Worm (Caenorhabditis elegans) whole organism, young adult: ENCODE data around the gene fbxa-22.

Experiments
- C06A6.2 ChIP-seq: fragments of 200-800 bp; sonication (Bioruptor generic); conservative IDR thresholded peaks from 2 replicates; pipeline ENCODE4 v1.3.6; 2022; ENCODE audit warnings: missing genetic modification characterization, missing compliant biosample characterization
- C17E4.6 ChIP-seq: fragments of 200-800 bp; sonication (Bioruptor generic); IDR thresholded peaks from 2 replicates; pipeline ENCODE4 v1.3.6; 2022; ENCODE audit warnings: missing genetic modification reagents, missing genetic modification characterization, missing compliant biosample characterization
- F23B12.7 ChIP-seq: sonication (generic microtip); optimal IDR thresholded peaks from 2 replicates; lab custom pipeline; 2017; ENCODE audit warnings: missing genetic modification characterization, mild to moderate bottlenecking, missing compliant biosample characterization, antibody characterized with exemption, moderate library complexity; ENCODE audit not compliant: insufficient read depth
- F49E8.2 ChIP-seq: sonication (generic microtip); optimal IDR thresholded peaks from 3 replicates; lab custom pipeline; 2017; ENCODE audit warnings: missing genetic modification characterization, mild to moderate bottlenecking, missing compliant biosample characterization, antibody characterized with exemption, moderate library complexity; ENCODE audit not compliant: insufficient read depth
- F57A8.1 ChIP-seq: fragments of 200-800 bp; sonication (Bioruptor generic); optimal IDR thresholded peaks from 2 replicates; lab custom pipeline; 2018; ENCODE audit warnings: mild to moderate bottlenecking, missing genetic modification characterization, moderate library complexity, missing compliant biosample characterization
- K12H6.12 ChIP-seq: fragments of 200-800 bp; sonication (Bioruptor generic); optimal IDR thresholded peaks from 2 replicates; lab custom pipeline; 2018; ENCODE audit warnings: mild to moderate bottlenecking, missing genetic modification characterization, missing compliant biosample characterization
- Y53G8AR.9 ChIP-seq: fragments of 200-800 bp; sonication (Bioruptor generic); conservative IDR thresholded peaks from 2 replicates; pipeline ENCODE4 v1.3.6; 2022; ENCODE audit warnings: missing genetic modification reagents, missing genetic modification characterization, missing compliant biosample characterization
- Y67H2A.10 ChIP-seq: fragments of 200-800 bp; sonication (Bioruptor generic); conservative IDR thresholded peaks from 2 replicates; pipeline ENCODE4 v1.3.6; 2022; ENCODE audit warnings: missing genetic modification reagents, missing genetic modification characterization, missing compliant biosample characterization
- akir-1 ChIP-seq: fragments of 200-800 bp; sonication (Bioruptor generic); optimal IDR thresholded peaks from 2 replicates; lab custom pipeline; 2018; ENCODE audit warnings: mild to moderate bottlenecking, missing genetic modification characterization, moderate library complexity, missing compliant biosample characterization
- ama-1 ChIP-seq, 3 experiments: fragments of 150-350 bp in 1 of 3; sonication (generic microtip) in 2 of 3; optimal IDR thresholded peaks; 2 replicates each; lab custom pipeline; 2014 to 2018; ENCODE audit warnings: missing biosample characterization in 2 of 3, missing genetic modification characterization in 2 of 3, missing genetic modification reagents in 2 of 3
- atf-7 ChIP-seq: sonication (generic microtip); optimal IDR thresholded peaks from 2 replicates; lab custom pipeline; 2017; ENCODE audit warnings: mild to moderate bottlenecking, missing genetic modification characterization, missing compliant biosample characterization
- attf-6 ChIP-seq: fragments of 200-800 bp; sonication (Bioruptor generic); IDR thresholded peaks from 2 replicates; pipeline ENCODE4 v1.3.6; 2022; ENCODE audit warnings: missing genetic modification reagents, missing genetic modification characterization, missing compliant biosample characterization
- ceh-27 ChIP-seq: fragments of 200-800 bp; sonication (Bioruptor generic); optimal IDR thresholded peaks from 2 replicates; lab custom pipeline; 2018; ENCODE audit warnings: mild to moderate bottlenecking, missing genetic modification characterization, moderate library complexity, missing compliant biosample characterization
- dox-1 ChIP-seq: fragments of 200-800 bp; sonication (Bioruptor generic); IDR thresholded peaks from 2 replicates; pipeline ENCODE4 v1.3.6; 2022; ENCODE audit warnings: missing genetic modification reagents, missing genetic modification characterization, missing compliant biosample characterization
- egl-18 ChIP-seq: fragments of 200-800 bp; sonication (Bioruptor generic); IDR thresholded peaks from 2 replicates; pipeline ENCODE4 v1.3.6; 2022; ENCODE audit warnings: missing genetic modification reagents, missing genetic modification characterization, missing compliant biosample characterization
- egl-44 ChIP-seq: fragments of 200-800 bp; sonication (Bioruptor generic); IDR thresholded peaks from 2 replicates; pipeline ENCODE4 v1.3.6; 2022; ENCODE audit warnings: missing genetic modification reagents, missing genetic modification characterization, missing compliant biosample characterization
- gei-17 ChIP-seq: fragments of 200-800 bp; sonication (Bioruptor generic); optimal IDR thresholded peaks from 2 replicates; lab custom pipeline; 2018; ENCODE audit warnings: mild to moderate bottlenecking, missing genetic modification characterization, missing compliant biosample characterization
- hmg-1.2 ChIP-seq: fragments of 200-800 bp; sonication (Bioruptor generic); IDR thresholded peaks from 2 replicates; pipeline ENCODE4 v1.3.6; 2022; ENCODE audit warnings: missing genetic modification reagents, missing genetic modification characterization, missing compliant biosample characterization
- hmg-20 ChIP-seq: fragments of 200-800 bp; sonication (Bioruptor generic); IDR thresholded peaks from 2 replicates; pipeline ENCODE4 v1.3.6; 2022; ENCODE audit warnings: missing genetic modification reagents, missing genetic modification characterization, missing compliant biosample characterization
- let-526 ChIP-seq: fragments of 200-800 bp; sonication (Bioruptor generic); IDR thresholded peaks from 2 replicates; pipeline ENCODE4 v1.3.6; 2022; ENCODE audit warnings: missing genetic modification reagents, missing genetic modification characterization, missing compliant biosample characterization
- lin-40 ChIP-seq: sonication (generic microtip); optimal IDR thresholded peaks from 2 replicates; lab custom pipeline; 2016; ENCODE audit warnings: missing genetic modification characterization, mild to moderate bottlenecking, missing compliant biosample characterization, missing genotype, missing genetic modification reagents
- lir-1 ChIP-seq: fragments of 200-800 bp; sonication (Bioruptor generic); conservative IDR thresholded peaks from 2 replicates; pipeline ENCODE4 v1.3.6; 2022; ENCODE audit warnings: missing genetic modification reagents, missing genetic modification characterization, missing compliant biosample characterization
- lsy-27 ChIP-seq: sonication (generic microtip); optimal IDR thresholded peaks from 2 replicates; lab custom pipeline; 2017; ENCODE audit warnings: missing genetic modification characterization, mild to moderate bottlenecking, missing compliant biosample characterization, antibody characterized with exemption, missing genotype, borderline replicate concordance; ENCODE audit not compliant: insufficient read depth
- madf-3 ChIP-seq: fragments of 200-800 bp; sonication (Bioruptor generic); IDR thresholded peaks from 2 replicates; pipeline ENCODE4 v1.3.6; 2022; ENCODE audit warnings: missing genetic modification reagents, missing genetic modification characterization, missing compliant biosample characterization
- madf-8 ChIP-seq: fragments of 200-800 bp; sonication (Bioruptor generic); conservative IDR thresholded peaks from 2 replicates; pipeline ENCODE4 v1.3.6; 2022; ENCODE audit warnings: missing genetic modification reagents, missing genetic modification characterization, missing compliant biosample characterization
- mel-28 ChIP-seq: sonication (generic microtip); optimal IDR thresholded peaks from 2 replicates; lab custom pipeline; 2016; ENCODE audit warnings: borderline replicate concordance, mild to moderate bottlenecking, missing genetic modification characterization, missing compliant biosample characterization
- nfya-1 ChIP-seq: sonication (generic microtip); optimal IDR thresholded peaks from 2 replicates; lab custom pipeline; 2017; ENCODE audit warnings: antibody characterized with exemption, missing compliant biosample characterization, missing genetic modification characterization, borderline replicate concordance; ENCODE audit not compliant: insufficient read depth
- nfyb-1 ChIP-seq: fragments of 200-800 bp; sonication (Bioruptor generic); IDR thresholded peaks from 2 replicates; pipeline ENCODE4 v1.3.6; 2022; ENCODE audit warnings: missing genetic modification reagents, missing genetic modification characterization, missing compliant biosample characterization
- nhr-27 ChIP-seq: fragments of 200-800 bp; sonication (Bioruptor generic); optimal IDR thresholded peaks from 2 replicates; lab custom pipeline; 2018; ENCODE audit warnings: mild to moderate bottlenecking, missing genetic modification characterization, moderate library complexity, missing compliant biosample characterization
- pbrm-1 ChIP-seq: fragments of 200-800 bp; sonication (Bioruptor generic); IDR thresholded peaks from 2 replicates; pipeline ENCODE4 v1.3.6; 2022; ENCODE audit warnings: missing genetic modification reagents, missing genetic modification characterization, missing compliant biosample characterization
- repo-1 ChIP-seq: sonication (generic microtip); optimal IDR thresholded peaks from 2 replicates; lab custom pipeline; 2017; ENCODE audit warnings: mild to moderate bottlenecking, missing genetic modification characterization, missing compliant biosample characterization
- snpc-1.1 ChIP-seq: sonication (generic microtip); optimal IDR thresholded peaks from 2 replicates; lab custom pipeline; 2017; ENCODE audit warnings: missing genetic modification characterization, mild to moderate bottlenecking, missing compliant biosample characterization, antibody characterized with exemption, moderate library complexity, missing genotype, missing genetic modification reagents; ENCODE audit not compliant: insufficient read depth
- snpc-4 ChIP-seq, 5 experiments: fragments of 150-350 bp in 1 of 5; sonication (generic microtip) in 4 of 5; optimal IDR thresholded peaks; 2 replicates each; lab custom pipeline; 2014 to 2018; ENCODE audit warnings: missing genetic modification characterization in 5 of 5, missing biosample characterization in 3 of 5, antibody characterized with exemption in 2 of 5, mild to moderate bottlenecking in 2 of 5, missing compliant biosample characterization in 2 of 5, missing genotype in 2 of 5, moderate library complexity in 2 of 5, missing genetic modification reagents in 1 of 5
- somi-1 ChIP-seq: fragments of 200-800 bp; sonication (Bioruptor generic); optimal IDR thresholded peaks from 2 replicates; lab custom pipeline; 2018; ENCODE audit warnings: mild to moderate bottlenecking, missing genetic modification characterization, missing compliant biosample characterization
- tbp1 ChIP-seq: fragments of 200-800 bp; sonication (Bioruptor generic); optimal IDR thresholded peaks from 2 replicates; lab custom pipeline; 2018; ENCODE audit warnings: mild to moderate bottlenecking, missing genetic modification characterization, missing compliant biosample characterization
- ztf-25 ChIP-seq: fragments of 200-800 bp; sonication (Bioruptor generic); IDR thresholded peaks from 2 replicates; pipeline ENCODE4 v1.3.6; 2022; ENCODE audit warnings: missing genetic modification reagents, missing genetic modification characterization, missing compliant biosample characterization
- ztf-26 ChIP-seq: sonication (generic microtip); optimal IDR thresholded peaks from 2 replicates; lab custom pipeline; 2017; ENCODE audit warnings: missing genetic modification characterization, missing compliant biosample characterization

fbxa-22 gene

ce11 chrIII:912778-913177 lies 25.9 kb upstream of the fbxa-22 start:
- TF ChIP-seq pbrm-1 (0 out of 2 replicates have a peak, but pooled peaks have one; percentile 19), hmg-1.2 (GFP tag; lab: Robert Waterston, UW) (peak; percentile 31; the same call in 1 of the 2 replicates), attf-6 (GFP tag; lab: Robert Waterston, UW) (peak; percentile 65; the same call in 1 of the 2 replicates), snpc-1.1 (tag; lab: Kevin White, UChicago) (peak; percentile 64), snpc-4 (GFP tag; optimal IDR thresholded peaks at IDR 0.05; lab: Kevin White, UChicago) (peak; percentile 30), snpc-4 (tag; optimal IDR thresholded peaks at IDR 0.05; lab: Kevin White, UChicago) (peak in 1 of 4 experiments; percentile 90)

- TF ChIP-seq egl-18 (GFP tag; lab: Robert Waterston, UW), result no peak
- no peak for TF ChIP-seq mel-28 (tag; lab: Kevin White, UChicago)
- TF ChIP-seq ama-1 (optimal IDR thresholded peaks at IDR 0.05; lab: Kevin White, UChicago), result no peak
- no peak for TF ChIP-seq ama-1 (GFP tag; optimal IDR thresholded peaks at IDR 0.05; lab: Kevin White, UChicago)
- no peak for TF ChIP-seq lsy-27 (tag; lab: Kevin White, UChicago)
- no peak for TF ChIP-seq K12H6.12 (tag; lab: Kevin White, UChicago)
- TF ChIP-seq hmg-1.2 (GFP tag; lab: Robert Waterston, UW), result no peak
- no peak for TF ChIP-seq lin-40 (tag; lab: Kevin White, UChicago)
Measured at ce11 chrIII:916897-917296, 21.8 kb upstream of the fbxa-22 start, which contains the start of gene idpp-13. Gene idpp-13, minus strand, starts transcription at chrIII:916997.

DNA sequence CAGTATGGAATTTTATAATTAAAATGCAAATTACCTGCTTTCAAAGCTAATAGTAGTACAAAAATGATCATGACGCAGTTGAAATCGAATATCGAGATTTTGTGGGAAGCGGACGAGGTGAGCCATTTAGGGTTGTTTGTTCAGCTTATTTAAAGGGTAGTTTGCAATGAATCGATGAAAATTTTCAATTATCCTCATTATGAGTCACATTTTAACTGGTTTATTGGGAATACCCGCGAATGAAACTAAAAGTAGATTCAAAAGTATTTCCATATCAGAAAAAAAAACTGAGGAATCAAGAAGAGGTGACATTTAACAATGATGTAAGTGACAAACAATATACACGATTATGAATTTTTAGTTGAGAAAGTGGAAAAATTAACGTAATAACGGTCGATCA lies 19.3 kb upstream of the fbxa-22 start, which contains the start of gene F23H11.7:
F23H11.7 (minus strand) TSS at position 101 of the 400 bp plus-strand sequence.
- TF ChIP-seq Y53G8AR.9 (GFP tag; lab: Robert Waterston, UW) (no peak), egl-44 (GFP tag; lab: Robert Waterston, UW) (no peak), F49E8.2 (tag; lab: Kevin White, UChicago) (no peak), somi-1 (GFP tag; lab: Kevin White, UChicago) (no peak), nfyb-1 (GFP tag; lab: Robert Waterston, UW) (no peak), C17E4.6 (GFP tag; lab: Robert Waterston, UW) (no peak), lir-1 (GFP tag; lab: Robert Waterston, UW) (no peak), dox-1 (GFP tag; lab: Robert Waterston, UW) (no peak), tbp1 (GFP tag; lab: Kevin White, UChicago) (no peak), let-526 (no peak), atf-7 (tag; lab: Kevin White, UChicago) (no peak), F23B12.7 (no peak), attf-6 (GFP tag; lab: Robert Waterston, UW) (no peak), nfya-1 (tag; lab: Kevin White, UChicago) (no peak), repo-1 (tag; lab: Kevin White, UChicago) (no peak), gei-17 (GFP tag; lab: Kevin White, UChicago) (no peak)

ce11 chrIII:926216-926615 lies 12.5 kb upstream of the fbxa-22 start, which contains the start of gene pef-1:
Gene pef-1, minus strand, starts transcription at chrIII:926316.
- TF ChIP-seq ztf-25, result no peak
- no peak for TF ChIP-seq akir-1 (GFP tag; lab: Kevin White, UChicago)
- TF ChIP-seq F57A8.1, result no peak
- TF ChIP-seq madf-3 (GFP tag; lab: Robert Waterston, UW), result no peak
- TF ChIP-seq ztf-26 (tag; lab: Kevin White, UChicago), result no peak
- no peak for TF ChIP-seq C06A6.2 (GFP tag; lab: Robert Waterston, UW)
- no peak for TF ChIP-seq hmg-20 (GFP tag; lab: Robert Waterston, UW)
- no peak for TF ChIP-seq nhr-27 (tag; lab: Kevin White, UChicago)
- no peak for TF ChIP-seq madf-8 (GFP tag; lab: Robert Waterston, UW)
- no peak for TF ChIP-seq tbp1 (GFP tag; lab: Kevin White, UChicago)
- TF ChIP-seq Y67H2A.10 (GFP tag; lab: Robert Waterston, UW), result no peak
- no peak for TF ChIP-seq ceh-27
